Worm (Caenorhabditis elegans): ENCODE results near the gene egg-2.

ce11 chrIII:7069981-7070380, 9.6 kb upstream of the egg-2 start, which contains the start of gene tmem-17:
- TF ChIP-seq nhr-11 (tag; optimal IDR thresholded peaks at IDR 0.05) (no peak), nhr-76 (tag; optimal IDR thresholded peaks at IDR 0.05) (no peak), pqm-1 (tag; optimal IDR thresholded peaks at IDR 0.05) (no peak), spr-1 (tag; optimal IDR thresholded peaks at IDR 0.05) (no peak), unc-62 (GFP tag; optimal IDR thresholded peaks at IDR 0.05 in 1 of 2) (no peak), unc-62 (tag; optimal IDR thresholded peaks at IDR 0.05) (no peak), vab-7 (GFP tag; IDR thresholded peaks at IDR 0.05) (no peak), lin-39 (tag; optimal IDR thresholded peaks at IDR 0.05) (no peak), D1046.2 (GFP tag; IDR thresholded peaks at IDR 0.05) (no peak), nhr-102 (tag; optimal IDR thresholded peaks at IDR 0.05) (no peak)

Measured in whole organism, L4 larva.